Worm (Caenorhabditis elegans): ENCODE results near the gene mdt-1.2.

Gene mdt-1.2

DNA sequence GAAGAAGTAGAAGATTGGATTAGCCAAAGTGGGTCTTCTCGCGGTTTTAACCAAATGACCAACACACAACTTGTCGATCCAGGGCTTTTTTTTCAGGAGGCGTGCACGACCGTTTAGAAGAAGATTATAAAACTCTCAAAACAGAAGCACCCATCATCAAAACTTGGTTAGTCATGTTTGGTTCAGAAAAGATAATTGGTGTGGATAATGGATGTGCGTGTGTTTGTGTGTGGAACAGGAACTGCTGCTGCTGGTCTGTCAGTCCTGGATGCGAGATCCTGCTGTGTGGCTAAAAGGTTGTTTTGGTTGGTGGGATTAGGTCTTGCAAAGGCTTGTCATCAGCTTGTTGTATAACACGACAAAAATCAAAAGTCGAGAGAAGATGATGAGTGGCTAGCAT lies 52.1 kb downstream of the mdt-1.2 start:
- TF ChIP-seq ceh-36 (tag; optimal IDR thresholded peaks at IDR 0.05) (no peak), ceh-13 (GFP tag; optimal IDR thresholded peaks at IDR 0.05) (no peak), hmbx-1 (tag; optimal IDR thresholded peaks at IDR 0.05) (no peak), tra-4 (tag; optimal IDR thresholded peaks at IDR 0.05) (no peak), scrt-1 (GFP tag; IDR thresholded peaks at IDR 0.05) (no peak), aly-1 (tag; optimal IDR thresholded peaks at IDR 0.05) (no peak), F13C5.2 (tag; optimal IDR thresholded peaks at IDR 0.05) (no peak), ets-7 (tag; optimal IDR thresholded peaks at IDR 0.05) (no peak), tbx-37 (GFP tag; conservative IDR thresholded peaks at IDR 0.05) (no peak), sea-1 (GFP tag; conservative IDR thresholded peaks at IDR 0.05) (no peak), ama-1 (optimal IDR thresholded peaks at IDR 0.05) (no peak), pes-1 (GFP tag; IDR thresholded peaks at IDR 0.05) (no peak), tbx-11 (GFP tag; IDR thresholded peaks at IDR 0.05) (no peak), hnd-1 (tag; optimal IDR thresholded peaks at IDR 0.05) (no peak), B0310.2 (tag; optimal IDR thresholded peaks at IDR 0.05) (no peak), hmg-4 (GFP tag; optimal IDR thresholded peaks at IDR 0.05) (no peak), flt-1 (GFP tag; IDR thresholded peaks at IDR 0.05) (no peak)
